Worm (Caenorhabditis elegans): Measurements from ENCODE around the gene lips-3.

The lips-3 gene

ce11 chrIII:4653374-4653773, 37.0 kb downstream of the lips-3 start:
- TF ChIP-seq unc-39 (tag; optimal IDR thresholded peaks at IDR 0.05) (no peak), mep-1 (tag; optimal IDR thresholded peaks at IDR 0.05) (peak; percentile 41), mes-2 (tag; optimal IDR thresholded peaks at IDR 0.05; ENCODE audit: poor library complexity, severe bottlenecking) (peak; percentile 17), nhr-111 (GFP tag; optimal IDR thresholded peaks at IDR 0.05) (peak; percentile 35), nhr-76 (tag; optimal IDR thresholded peaks at IDR 0.05) (no peak), ces-1 (GFP tag; optimal IDR thresholded peaks at IDR 0.05) (no peak), unc-62 (GFP tag; optimal IDR thresholded peaks at IDR 0.05 in 1 of 2) (peak in 1 of 2 experiments; percentile 50), unc-62 (tag; optimal IDR thresholded peaks at IDR 0.05) (no peak), madf-5 (GFP tag; IDR thresholded peaks at IDR 0.05) (peak in 1 of 2 experiments; percentile 6; a peak in 1 of 4 replicates), hmg-1.1 (GFP tag; IDR thresholded peaks at IDR 0.05) (no peak)

ce11 chrIII:4653912-4654311, 37.6 kb downstream of the lips-3 start:
- TF ChIP-seq nhr-102 (tag; optimal IDR thresholded peaks at IDR 0.05), result peak; percentile 49
- TF ChIP-seq arid-1 (GFP tag; conservative IDR thresholded peaks at IDR 0.05), result peak; percentile 11; the same call in 1 of the 2 replicates
- TF ChIP-seq zfp-3 (GFP tag; conservative IDR thresholded peaks at IDR 0.05), result peak; percentile 70; the same call in 1 of the 2 replicates
- TF ChIP-seq lin-38 (GFP tag; IDR thresholded peaks at IDR 0.05), result peak; percentile 44
- TF ChIP-seq nhr-25 (tag; optimal IDR thresholded peaks at IDR 0.05; ENCODE audit: borderline replicate concordance, insufficient read depth), result peak; percentile 25
- no peak for TF ChIP-seq set-16 (GFP tag; IDR thresholded peaks at IDR 0.05)
- no peak for TF ChIP-seq F10B5.3 (tag; optimal IDR thresholded peaks at IDR 0.05)
- TF ChIP-seq fos-1 (tag; optimal IDR thresholded peaks at IDR 0.05), result no peak
- 0 out of 2 replicates have a peak, but pooled peaks have one; percentile 17 for TF ChIP-seq lim-7 (GFP tag; IDR thresholded peaks at IDR 0.05)
- TF ChIP-seq php-3 (GFP tag; IDR thresholded peaks at IDR 0.05), result peak; percentile 34; the same call in 1 of the 2 replicates
- no peak for TF ChIP-seq snpc-1.2 (GFP tag; IDR thresholded peaks at IDR 0.05)
- no peak for TF ChIP-seq jun-1 (tag; optimal IDR thresholded peaks at IDR 0.05)
- no peak for TF ChIP-seq egl-43 (GFP tag; IDR thresholded peaks at IDR 0.05)
- TF ChIP-seq daf-16 (GFP tag; optimal IDR thresholded peaks at IDR 0.05), result peak in 1 of 2 experiments; percentile 44
- TF ChIP-seq daf-16 (tag; optimal IDR thresholded peaks at IDR 0.05), result no peak
- peak; percentile 71 for TF ChIP-seq duxl-1 (tag; optimal IDR thresholded peaks at IDR 0.05; ENCODE audit: poor library complexity)
- TF ChIP-seq cey-2 (tag; optimal IDR thresholded peaks at IDR 0.05; ENCODE audit: borderline replicate concordance, insufficient read depth), result no peak
- TF ChIP-seq mes-2 (tag; optimal IDR thresholded peaks at IDR 0.05; ENCODE audit: poor library complexity, severe bottlenecking), result no peak
- 0 out of 2 replicates have a peak, but pooled peaks have one; percentile 7 for TF ChIP-seq nhr-42 (GFP tag; IDR thresholded peaks at IDR 0.05)
- TF ChIP-seq F49E8.2 (tag; optimal IDR thresholded peaks at IDR 0.05; ENCODE audit: borderline replicate concordance), result no peak
- no peak for TF ChIP-seq rbr-2 (tag; optimal IDR thresholded peaks at IDR 0.05)
- no peak for TF ChIP-seq nhr-11 (tag; optimal IDR thresholded peaks at IDR 0.05)
- peak in 1 of 2 experiments; percentile 54; a peak in 1 of 4 replicates for TF ChIP-seq madf-5 (GFP tag; IDR thresholded peaks at IDR 0.05)
- TF ChIP-seq egl-27 (tag; optimal IDR thresholded peaks at IDR 0.05), result no peak

- TF ChIP-seq hif-1 (tag; optimal IDR thresholded peaks at IDR 0.05) (no peak), egl-27 (tag; optimal IDR thresholded peaks at IDR 0.05) (no peak), spr-3 (GFP tag; optimal IDR thresholded peaks at IDR 0.05) (no peak), vab-7 (GFP tag; IDR thresholded peaks at IDR 0.05) (no peak)
Observed at ce11 chrIII:4655402-4655801, 39.1 kb downstream of the lips-3 start, which contains the start of gene T23F11.2. TSS of gene T23F11.2 (minus strand) at chrIII:4655502.

- peak in 1 of 2 experiments; percentile 65 for TF ChIP-seq mdl-1 (tag; optimal IDR thresholded peaks at IDR 0.05)
- TF ChIP-seq rbr-2 (tag; optimal IDR thresholded peaks at IDR 0.05), result peak; percentile 82
- TF ChIP-seq aha-1 (tag), result peak; percentile 97
- no peak for TF ChIP-seq ceh-82 (tag; optimal IDR thresholded peaks at IDR 0.05)
- TF ChIP-seq Y105C5A.15 (GFP tag; IDR thresholded peaks at IDR 0.05), result no peak
- peak; percentile 63 for TF ChIP-seq mep-1 (tag; optimal IDR thresholded peaks at IDR 0.05)
- TF ChIP-seq hif-1 (tag; optimal IDR thresholded peaks at IDR 0.05), result peak in 1 of 2 experiments; percentile 28
- TF ChIP-seq dpl-1 (GFP tag; optimal IDR thresholded peaks at IDR 0.05), result peak; percentile 18
- peak; percentile 22 for TF ChIP-seq hlh-11 (tag; optimal IDR thresholded peaks at IDR 0.05)
- TF ChIP-seq zfp-2 (tag; optimal IDR thresholded peaks at IDR 0.05), result no peak
- 0 out of 2 replicates have a peak, but pooled peaks have one; percentile 53 for TF ChIP-seq ceh-20 (GFP tag; IDR thresholded peaks at IDR 0.05)
- TF ChIP-seq hmg-1.1 (GFP tag; IDR thresholded peaks at IDR 0.05), result peak; percentile 73
- peak; percentile 69; the same call in 1 of the 2 replicates for TF ChIP-seq egl-43 (GFP tag; IDR thresholded peaks at IDR 0.05)
- no peak for TF ChIP-seq nhr-48 (tag; optimal IDR thresholded peaks at IDR 0.05)
- no peak for TF ChIP-seq unc-130 (GFP tag; optimal IDR thresholded peaks at IDR 0.05)
- TF ChIP-seq R02D3.7 (tag; optimal IDR thresholded peaks at IDR 0.05), result no peak
- peak; percentile 9 for TF ChIP-seq nhr-11 (tag; optimal IDR thresholded peaks at IDR 0.05)
Observed at ce11 chrIII:4656415-4656814, 40.1 kb downstream of the lips-3 start.

Measured in whole organism, L4 larva.